Fruit fly (Drosophila melanogaster) whole organism, embryonic: ENCODE results near the gene CG32712.

ENCODE experiments used
- CG12155 ChIP-seq: fragments of 200-800 bp; sonication (Bioruptor generic); optimal IDR thresholded peaks from 3 replicates; lab custom pipeline; 2016; ENCODE audit warnings: missing biosample characterization, missing genetic modification characterization
- CG13424 ChIP-seq: fragments of 200-800 bp; sonication (Bioruptor generic); optimal IDR thresholded peaks from 2 replicates; lab custom pipeline; 2019; ENCODE audit warnings: missing biosample characterization, mild to moderate bottlenecking, missing genetic modification characterization, moderate library complexity
- CG13894 ChIP-seq: fragments of 200-800 bp; sonication (Bioruptor generic); optimal IDR thresholded peaks from 3 replicates; lab custom pipeline; 2018; ENCODE audit warnings: missing biosample characterization, mild to moderate bottlenecking, missing genetic modification characterization, moderate library complexity
- CG15269 ChIP-seq: fragments of 200-800 bp; sonication (Bioruptor generic); optimal IDR thresholded peaks from 2 replicates; lab custom pipeline; 2018; ENCODE audit warnings: missing biosample characterization, mild to moderate bottlenecking, missing genetic modification characterization, moderate library complexity
- CG15696 ChIP-seq: fragments of 200-800 bp; sonication (Bioruptor generic); optimal IDR thresholded peaks from 2 replicates; lab custom pipeline; 2019; ENCODE audit warnings: missing biosample characterization, mild to moderate bottlenecking, missing genetic modification characterization, moderate library complexity
- CG16815 ChIP-seq: fragments of 200-800 bp; sonication (Bioruptor generic); optimal IDR thresholded peaks from 3 replicates; lab custom pipeline; 2017; ENCODE audit warnings: missing biosample characterization, mild to moderate bottlenecking, missing genetic modification characterization
- CG17186 ChIP-seq: fragments of 200-800 bp; sonication (Bioruptor generic); optimal IDR thresholded peaks from 3 replicates; lab custom pipeline; 2017; ENCODE audit warnings: missing biosample characterization, missing genetic modification reagents, missing genetic modification characterization
- CG2116 ChIP-seq: fragments of 200-800 bp; sonication (Bioruptor generic); optimal IDR thresholded peaks from 3 replicates; lab custom pipeline; 2018; ENCODE audit warnings: missing biosample characterization, mild to moderate bottlenecking, missing genetic modification characterization
- CG31441 ChIP-seq: fragments of 200-800 bp; sonication (Bioruptor generic); IDR thresholded peaks from 2 replicates; pipeline ENCODE4 v1.3.6; 2022; ENCODE audit warnings: missing biosample characterization, missing genetic modification characterization
- CG3407 ChIP-seq: fragments of 200-800 bp; sonication (Bioruptor generic); optimal IDR thresholded peaks from 2 replicates; lab custom pipeline; 2018; ENCODE audit warnings: missing biosample characterization, mild to moderate bottlenecking, missing genetic modification characterization
- CG4360 ChIP-seq: fragments of 200-800 bp; sonication (Bioruptor generic); IDR thresholded peaks from 2 replicates; pipeline ENCODE4 v1.3.6; 2022; ENCODE audit warnings: missing biosample characterization, missing genetic modification characterization
- CG4617 ChIP-seq: fragments of 200-800 bp; sonication (Bioruptor generic); optimal IDR thresholded peaks from 3 replicates; lab custom pipeline; 2016; ENCODE audit warnings: missing biosample characterization, missing genetic modification characterization, borderline replicate concordance
- CG4707 ChIP-seq: fragments of 200-800 bp; sonication (Bioruptor generic); optimal IDR thresholded peaks from 2 replicates; lab custom pipeline; 2018; ENCODE audit warnings: missing biosample characterization, mild to moderate bottlenecking, missing genetic modification characterization, moderate library complexity
- CG5245 ChIP-seq: fragments of 200-800 bp; sonication (Bioruptor generic); optimal IDR thresholded peaks from 3 replicates; lab custom pipeline; 2016; ENCODE audit warnings: missing biosample characterization, missing genetic modification characterization
- CG6175 ChIP-seq: fragments of 200-800 bp; sonication (Bioruptor generic); IDR thresholded peaks from 3 replicates; pipeline ENCODE4 v1.3.6; 2022; ENCODE audit warnings: missing biosample characterization, missing genetic modification characterization
- CG8765 ChIP-seq: fragments of 200-800 bp; sonication (Bioruptor generic); IDR thresholded peaks from 2 replicates; pipeline ENCODE4 v1.3.6; 2022; ENCODE audit warnings: missing biosample characterization, missing genetic modification characterization
- CG9437 ChIP-seq: fragments of 200-800 bp; sonication (Bioruptor generic); optimal IDR thresholded peaks from 2 replicates; lab custom pipeline; 2018; ENCODE audit warnings: missing biosample characterization, mild to moderate bottlenecking, missing genetic modification characterization
- CTCF ChIP-seq: fragments of 200-800 bp; sonication (Bioruptor generic); optimal IDR thresholded peaks from 2 replicates; lab custom pipeline; 2017; ENCODE audit warnings: missing biosample characterization, mild to moderate bottlenecking, missing genetic modification characterization, moderate library complexity
- CoRest ChIP-seq: fragments of 200-800 bp; sonication (Bioruptor generic); optimal IDR thresholded peaks from 3 replicates; lab custom pipeline; 2018; ENCODE audit warnings: missing biosample characterization, mild to moderate bottlenecking, missing genetic modification characterization, moderate library complexity
- D19B ChIP-seq: fragments of 200-800 bp; sonication (Bioruptor generic); optimal IDR thresholded peaks from 2 replicates; lab custom pipeline; 2017; ENCODE audit warnings: missing biosample characterization, mild to moderate bottlenecking, missing genetic modification characterization
- Drgx ChIP-seq: fragments of 200-800 bp; sonication (Bioruptor generic); IDR thresholded peaks from 2 replicates; pipeline ENCODE4 v1.3.6; 2022; ENCODE audit warnings: missing biosample characterization, missing genetic modification characterization
- Eip74EF ChIP-seq, 2 experiments: fragments of 200-800 bp in 1 of 2; fragments of >200 bp in 1 of 2; sonication (Bioruptor generic) in 1 of 2; optimal IDR thresholded peaks; 2 replicates each; lab custom pipeline; 2017 to 2019; ENCODE audit warnings: missing biosample characterization in 2 of 2, missing genetic modification characterization in 2 of 2, mild to moderate bottlenecking in 1 of 2, moderate library complexity in 1 of 2
- Fer1 ChIP-seq: fragments of 200-800 bp; sonication (Bioruptor generic); optimal IDR thresholded peaks from 2 replicates; lab custom pipeline; 2017; ENCODE audit warnings: missing biosample characterization, mild to moderate bottlenecking, missing genetic modification characterization
- Fer2 ChIP-seq: fragments of 200-800 bp; sonication (Bioruptor generic); optimal IDR thresholded peaks from 2 replicates; lab custom pipeline; 2018; ENCODE audit warnings: missing biosample characterization, mild to moderate bottlenecking, missing genetic modification characterization, moderate library complexity
- GATAe ChIP-seq: fragments of 200-800 bp; sonication (Bioruptor generic); conservative IDR thresholded peaks from 2 replicates; pipeline ENCODE4 v1.3.6; 2022; ENCODE audit warnings: missing biosample characterization, missing genetic modification characterization
- Hr3 ChIP-seq: fragments of 200-800 bp; sonication (Bioruptor generic); optimal IDR thresholded peaks from 3 replicates; lab custom pipeline; 2016; ENCODE audit warnings: missing biosample characterization, missing genetic modification characterization
- MBD-R2 ChIP-seq: fragments of 200-800 bp; sonication (Bioruptor generic); IDR thresholded peaks from 2 replicates; pipeline ENCODE4 v1.3.6; 2022; ENCODE audit warnings: missing biosample characterization, missing genetic modification characterization
- Meics ChIP-seq: fragments of 200-800 bp; sonication (Bioruptor generic); optimal IDR thresholded peaks from 2 replicates; lab custom pipeline; 2017; ENCODE audit warnings: missing biosample characterization, mild to moderate bottlenecking, missing genetic modification characterization
- Mes4 ChIP-seq: fragments of 200-800 bp; sonication (Bioruptor generic); optimal IDR thresholded peaks from 2 replicates; lab custom pipeline; 2016; ENCODE audit warnings: missing biosample characterization, missing genetic modification characterization
- Sry-β ChIP-seq: fragments of 200-800 bp; sonication (Bioruptor generic); optimal IDR thresholded peaks from 2 replicates; lab custom pipeline; 2018; ENCODE audit warnings: missing biosample characterization, mild to moderate bottlenecking, missing genetic modification characterization, moderate library complexity
- TFAM ChIP-seq: fragments of 200-800 bp; sonication (Bioruptor generic); optimal IDR thresholded peaks from 2 replicates; lab custom pipeline; 2017; ENCODE audit warnings: missing biosample characterization, missing genetic modification characterization, inconsistent platforms
- Vsx1 ChIP-seq: fragments of 200-800 bp; sonication (Bioruptor generic); optimal IDR thresholded peaks from 2 replicates; lab custom pipeline; 2017; ENCODE audit warnings: missing biosample characterization, mild to moderate bottlenecking, missing genetic modification characterization, missing genetic modification reagents
- amos ChIP-seq: fragments of 200-800 bp; sonication (Bioruptor generic); IDR thresholded peaks from 2 replicates; pipeline ENCODE4 v1.3.6; 2022; ENCODE audit warnings: missing biosample characterization, missing genetic modification characterization; ENCODE audit not compliant: partially characterized antibody
- ara ChIP-seq: fragments of 200-800 bp; sonication (Bioruptor generic); IDR thresholded peaks from 2 replicates; pipeline ENCODE4 v1.3.6; 2022; ENCODE audit warnings: missing biosample characterization, missing genetic modification characterization
- ci ChIP-seq: fragments of 200-800 bp; sonication (Bioruptor generic); IDR thresholded peaks from 3 replicates; pipeline ENCODE4 v1.3.6; 2022; ENCODE audit warnings: missing biosample characterization, missing genetic modification characterization
- dysf ChIP-seq: fragments of 200-800 bp; sonication (Bioruptor generic); IDR thresholded peaks from 3 replicates; pipeline ENCODE4 v1.3.6; 2022; ENCODE audit warnings: missing biosample characterization, missing genetic modification characterization
- ems ChIP-seq: fragments of 200-800 bp; sonication (Bioruptor generic); optimal IDR thresholded peaks from 3 replicates; lab custom pipeline; 2016; ENCODE audit warnings: missing biosample characterization, missing genetic modification characterization
- eve ChIP-seq, 2 experiments: fragments of >200 bp; optimal IDR thresholded peaks; 2 replicates each; lab custom pipeline; 2017; ENCODE audit warnings: missing biosample characterization in 2 of 2, missing genetic modification characterization in 2 of 2
- fd102C ChIP-seq: fragments of 200-800 bp; sonication (Bioruptor generic); optimal IDR thresholded peaks from 2 replicates; lab custom pipeline; 2018; ENCODE audit warnings: missing biosample characterization, mild to moderate bottlenecking, missing genetic modification characterization, moderate library complexity
- fd64A ChIP-seq: fragments of 200-800 bp; sonication (Bioruptor generic); optimal IDR thresholded peaks from 3 replicates; lab custom pipeline; 2018; ENCODE audit warnings: missing biosample characterization, mild to moderate bottlenecking, missing genetic modification characterization
- jigr1 ChIP-seq: fragments of 200-800 bp; sonication (Bioruptor generic); IDR thresholded peaks from 3 replicates; pipeline ENCODE4 v1.3.6; 2022; ENCODE audit warnings: missing biosample characterization, missing genetic modification characterization
- lola ChIP-seq, 3 experiments: fragments of >200 bp in 2 of 3; fragments of 200-800 bp in 1 of 3; sonication (Bioruptor generic) in 1 of 3; optimal IDR thresholded peaks; 2 replicates each; lab custom pipeline; 2017 to 2019; ENCODE audit warnings: missing biosample characterization in 3 of 3, missing genetic modification characterization in 3 of 3, mild to moderate bottlenecking in 1 of 3, moderate library complexity in 1 of 3
- nom ChIP-seq: fragments of 200-800 bp; sonication (Bioruptor generic); optimal IDR thresholded peaks from 2 replicates; lab custom pipeline; 2017; ENCODE audit warnings: missing biosample characterization, missing genetic modification characterization, mild to moderate bottlenecking, moderate library complexity, missing genetic modification reagents
- org-1 ChIP-seq: fragments of 200-800 bp; sonication (Bioruptor generic); optimal IDR thresholded peaks from 2 replicates; lab custom pipeline; 2017; ENCODE audit warnings: missing biosample characterization, missing genetic modification characterization
- pnt ChIP-seq: fragments of 200-800 bp; sonication (Bioruptor generic); optimal IDR thresholded peaks from 3 replicates; lab custom pipeline; 2016; ENCODE audit warnings: missing biosample characterization, missing genetic modification characterization
- pzg ChIP-seq: fragments of 200-800 bp; sonication (Bioruptor generic); optimal IDR thresholded peaks from 3 replicates; lab custom pipeline; 2018; ENCODE audit warnings: missing biosample characterization, mild to moderate bottlenecking, missing genetic modification characterization, moderate library complexity
- schlank ChIP-seq: fragments of 200-800 bp; sonication (Bioruptor generic); optimal IDR thresholded peaks from 2 replicates; lab custom pipeline; 2018; ENCODE audit warnings: missing biosample characterization, mild to moderate bottlenecking, missing genetic modification characterization
- trem ChIP-seq: fragments of 200-800 bp; optimal IDR thresholded peaks from 3 replicates; lab custom pipeline; 2019; ENCODE audit warnings: missing biosample characterization, mild to moderate bottlenecking, missing genetic modification characterization, moderate library complexity
- wor ChIP-seq: fragments of 200-800 bp; sonication (Bioruptor generic); IDR thresholded peaks from 2 replicates; pipeline ENCODE4 v1.3.6; 2022; ENCODE audit warnings: missing biosample characterization, missing genetic modification characterization

Gene CG32712

dm6 chrX:8410349-8411240 is 23.0 kb downstream of the CG32712 start (continued):
- TF ChIP-seq pzg (GFP tag; lab: Kevin White, UChicago) (no peak), GATAe (no peak), amos (GFP tag; lab: Robert Waterston, UW) (no peak), Hr3 (GFP tag; lab: Kevin White, UChicago) (no peak), CG5245 (GFP tag; lab: Kevin White, UChicago) (no peak), Mes4 (no peak), nom (GFP tag; lab: Kevin White, UChicago) (peak; percentile 10), CG12155 (GFP tag; lab: Kevin White, UChicago) (no peak), Vsx1 (GFP tag; lab: Kevin White, UChicago) (no peak), CG15696 (no peak), pnt (GFP tag; lab: Kevin White, UChicago) (no peak), Eip74EF (GFP tag; optimal IDR thresholded peaks at IDR 0.05; lab: Kevin White, UChicago) (no peak), CG4360 (GFP tag; lab: Robert Waterston, UW) (peak; percentile 29; the same call in 1 of the 2 replicates), CG3407 (GFP tag; lab: Kevin White, UChicago) (no peak), jigr1 (GFP tag; lab: Robert Waterston, UW) (no peak), CG17186 (no peak), fd64A (GFP tag; lab: Kevin White, UChicago) (no peak), org-1 (GFP tag; lab: Kevin White, UChicago) (no peak), Fer1 (GFP tag; lab: Kevin White, UChicago) (no peak), CG2116 (GFP tag; lab: Kevin White, UChicago) (no peak), fd102C (GFP tag; lab: Kevin White, UChicago) (no peak), Fer2 (tag; lab: Kevin White, UChicago) (no peak), wor (no peak), CTCF (GFP tag; lab: Kevin White, UChicago) (no peak), CoRest (tag; lab: Kevin White, UChicago) (no peak), ems (GFP tag; lab: Kevin White, UChicago) (no peak), trem (tag; lab: Kevin White, UChicago) (no peak), schlank (no peak), CG13424 (tag; lab: Kevin White, UChicago) (no peak), CG4617 (GFP tag; lab: Kevin White, UChicago) (no peak), CG31441 (GFP tag; lab: Robert Waterston, UW) (no peak), Sry-β (GFP tag; lab: Kevin White, UChicago) (no peak), D19B (GFP tag; lab: Kevin White, UChicago) (no peak), CG15269 (no peak), ci (GFP tag; lab: Robert Waterston, UW) (peak; percentile 84), CG8765 (GFP tag; lab: Robert Waterston, UW) (peak; percentile 100), TFAM (GFP tag; lab: Kevin White, UChicago) (no peak), dysf (GFP tag; lab: Robert Waterston, UW) (peak; percentile 39; the same call in 1 of the 3 replicates), CG13894 (tag; lab: Kevin White, UChicago) (no peak), CG4707 (GFP tag; lab: Kevin White, UChicago) (no peak), CG9437 (GFP tag; lab: Kevin White, UChicago) (no peak), Drgx (GFP tag; lab: Robert Waterston, UW) (peak; percentile 72), lola (GFP tag; optimal IDR thresholded peaks at IDR 0.05; lab: Kevin White, UChicago) (no peak), MBD-R2 (GFP tag; lab: Robert Waterston, UW) (no peak), CG16815 (GFP tag; lab: Kevin White, UChicago) (no peak), Meics (GFP tag; lab: Kevin White, UChicago) (no peak), eve (GFP tag; optimal IDR thresholded peaks at IDR 0.05; lab: Kevin White, UChicago) (no peak), CG6175 (no peak; the same call in 2 of the 3 replicates), ara (GFP tag; lab: Robert Waterston, UW) (no peak)
